Fruit fly (Drosophila melanogaster) whole organism, embryonic: ENCODE results near the gene LysRS.

ENCODE experiments used
- Ada2b ChIP-seq: fragments of 200-800 bp; sonication (Bioruptor generic); IDR thresholded peaks from 2 replicates; pipeline ENCODE4 v1.3.6; 2022; ENCODE audit warnings: missing biosample characterization, missing genetic modification characterization
- Asciz ChIP-seq: fragments of 200-800 bp; sonication (Bioruptor generic); optimal IDR thresholded peaks from 2 replicates; lab custom pipeline; 2017; ENCODE audit warnings: missing biosample characterization, mild to moderate bottlenecking, missing genetic modification characterization, missing genetic modification reagents
- Blimp-1 ChIP-seq: fragments of 200-800 bp; sonication (Bioruptor generic); optimal IDR thresholded peaks from 3 replicates; lab custom pipeline; 2018; ENCODE audit warnings: missing biosample characterization, missing genetic modification characterization, mild to moderate bottlenecking, moderate library complexity, missing genetic modification reagents
- CG10209 ChIP-seq: fragments of 200-800 bp; sonication (Bioruptor generic); optimal IDR thresholded peaks from 3 replicates; lab custom pipeline; 2017; ENCODE audit warnings: missing biosample characterization, mild to moderate bottlenecking, missing genetic modification characterization, missing genetic modification reagents
- CG12236 ChIP-seq: fragments of 200-800 bp; sonication (Bioruptor generic); optimal IDR thresholded peaks from 2 replicates; lab custom pipeline; 2016; ENCODE audit warnings: missing biosample characterization, missing genetic modification characterization
- CG12769 ChIP-seq: fragments of 200-800 bp; sonication (Bioruptor generic); optimal IDR thresholded peaks from 2 replicates; lab custom pipeline; 2019; ENCODE audit warnings: missing biosample characterization, mild to moderate bottlenecking, missing genetic modification characterization, moderate library complexity
- CG13296 ChIP-seq: fragments of 200-800 bp; sonication (Bioruptor generic); optimal IDR thresholded peaks from 3 replicates; lab custom pipeline; 2018; ENCODE audit warnings: missing biosample characterization, mild to moderate bottlenecking, missing genetic modification characterization
- CG15696 ChIP-seq: fragments of 200-800 bp; sonication (Bioruptor generic); optimal IDR thresholded peaks from 2 replicates; lab custom pipeline; 2019; ENCODE audit warnings: missing biosample characterization, mild to moderate bottlenecking, missing genetic modification characterization, moderate library complexity
- CG17359 ChIP-seq: fragments of 200-800 bp; sonication (Bioruptor generic); optimal IDR thresholded peaks from 3 replicates; lab custom pipeline; 2018; ENCODE audit warnings: missing biosample characterization, mild to moderate bottlenecking, missing genetic modification characterization, moderate library complexity
- CG18262 ChIP-seq: fragments of 200-800 bp; optimal IDR thresholded peaks from 3 replicates; lab custom pipeline; 2019; ENCODE audit warnings: missing biosample characterization, mild to moderate bottlenecking, missing genetic modification characterization, moderate library complexity
- CG18619 ChIP-seq: fragments of 200-800 bp; sonication (Bioruptor generic); optimal IDR thresholded peaks from 3 replicates; lab custom pipeline; 2017; ENCODE audit warnings: missing biosample characterization, mild to moderate bottlenecking, missing genetic modification characterization
- CG34376 ChIP-seq: fragments of 200-800 bp; sonication (Bioruptor generic); optimal IDR thresholded peaks from 2 replicates; lab custom pipeline; 2018; ENCODE audit warnings: missing biosample characterization, mild to moderate bottlenecking, missing genetic modification characterization
- CG4282 ChIP-seq: fragments of 200-800 bp; sonication (Bioruptor generic); optimal IDR thresholded peaks from 2 replicates; lab custom pipeline; 2016; ENCODE audit warnings: missing biosample characterization, missing genetic modification characterization
- CG6765 ChIP-seq: fragments of 200-800 bp; sonication (Bioruptor generic); optimal IDR thresholded peaks from 3 replicates; lab custom pipeline; 2017; ENCODE audit warnings: missing biosample characterization, mild to moderate bottlenecking, missing genetic modification characterization
- CG7745 ChIP-seq: fragments of 200-800 bp; sonication (Bioruptor generic); optimal IDR thresholded peaks from 2 replicates; lab custom pipeline; 2018; ENCODE audit warnings: missing biosample characterization, mild to moderate bottlenecking, missing genetic modification characterization, moderate library complexity
- CG7786 ChIP-seq: fragments of 200-800 bp; sonication (Bioruptor generic); optimal IDR thresholded peaks from 2 replicates; lab custom pipeline; 2016; ENCODE audit warnings: missing biosample characterization, missing genetic modification characterization
- CG9215 ChIP-seq: fragments of 200-800 bp; sonication (Bioruptor generic); IDR thresholded peaks from 2 replicates; pipeline ENCODE4 v1.3.6; 2022; ENCODE audit warnings: missing biosample characterization, missing genetic modification characterization
- CTCF ChIP-seq: fragments of 200-800 bp; sonication (Bioruptor generic); optimal IDR thresholded peaks from 2 replicates; lab custom pipeline; 2017; ENCODE audit warnings: missing biosample characterization, mild to moderate bottlenecking, missing genetic modification characterization, moderate library complexity
- D19A ChIP-seq: fragments of 200-800 bp; optimal IDR thresholded peaks from 3 replicates; lab custom pipeline; 2019; ENCODE audit warnings: missing biosample characterization, mild to moderate bottlenecking, missing genetic modification characterization, moderate library complexity
- Dll ChIP-seq: fragments of 200-800 bp; sonication (Bioruptor generic); IDR thresholded peaks from 4 replicates; pipeline ENCODE4 v1.3.6; 2022; ENCODE audit warnings: missing biosample characterization, missing genetic modification characterization; ENCODE audit not compliant: partially characterized antibody
- Drgx ChIP-seq: fragments of 200-800 bp; sonication (Bioruptor generic); IDR thresholded peaks from 2 replicates; pipeline ENCODE4 v1.3.6; 2022; ENCODE audit warnings: missing biosample characterization, missing genetic modification characterization
- Hr39 ChIP-seq: fragments of >200 bp; optimal IDR thresholded peaks from 2 replicates; lab custom pipeline; 2017
- Med ChIP-seq: fragments of 200-800 bp; sonication (Bioruptor generic); peaks from one replicate; lab custom pipeline; 2016; ENCODE audit warnings: missing biosample characterization, missing genetic modification characterization, mild to moderate bottlenecking, inconsistent platforms, moderate library complexity
- Nf-YC ChIP-seq: fragments of 200-800 bp; optimal IDR thresholded peaks from 3 replicates; lab custom pipeline; 2019; ENCODE audit warnings: missing biosample characterization, mild to moderate bottlenecking, missing genetic modification characterization, moderate library complexity
- Oaz ChIP-seq: fragments of 200-800 bp; sonication (Bioruptor generic); IDR thresholded peaks from 2 replicates; pipeline ENCODE4 v1.3.6; 2022; ENCODE audit warnings: missing biosample characterization, missing genetic modification characterization
- Pdp1 ChIP-seq, 2 experiments: fragments of 200-800 bp; sonication (Bioruptor generic); optimal IDR thresholded peaks; 3 replicates each; lab custom pipeline; 2016; ENCODE audit warnings: missing biosample characterization in 2 of 2, missing genetic modification characterization in 2 of 2, mild to moderate bottlenecking in 1 of 2, moderate library complexity in 1 of 2
- Rfx ChIP-seq: fragments of 200-800 bp; sonication (Bioruptor generic); IDR thresholded peaks from 2 replicates; pipeline ENCODE4 v1.3.6; 2022; ENCODE audit warnings: missing biosample characterization, missing genetic modification characterization
- TFAM ChIP-seq: fragments of 200-800 bp; sonication (Bioruptor generic); optimal IDR thresholded peaks from 2 replicates; lab custom pipeline; 2017; ENCODE audit warnings: missing biosample characterization, missing genetic modification characterization, inconsistent platforms
- Trl ChIP-seq, 3 experiments: fragments of >200 bp in 2 of 3; fragments of 200-800 bp in 1 of 3; sonication (Bioruptor generic) in 1 of 3; optimal IDR thresholded peaks; 2 replicates in 1 of 3; 3 replicates in 2 of 3; lab custom pipeline; 2016 to 2017; ENCODE audit warnings: missing biosample characterization in 1 of 3, missing genetic modification characterization in 1 of 3
- Xrp1 ChIP-seq: fragments of 200-800 bp; sonication (Bioruptor generic); IDR thresholded peaks from 2 replicates; pipeline ENCODE4 v1.3.6; 2022; ENCODE audit warnings: missing biosample characterization, missing genetic modification characterization
- YL-1 ChIP-seq: fragments of 200-800 bp; sonication (Bioruptor generic); optimal IDR thresholded peaks from 3 replicates; lab custom pipeline; 2017; ENCODE audit warnings: missing biosample characterization, mild to moderate bottlenecking, missing genetic modification characterization
- bigmax ChIP-seq: fragments of 200-800 bp; sonication (Bioruptor generic); optimal IDR thresholded peaks from 2 replicates; lab custom pipeline; 2018; ENCODE audit warnings: missing biosample characterization, mild to moderate bottlenecking, missing genetic modification characterization
- chinmo ChIP-seq: fragments of 200-800 bp; sonication (Bioruptor generic); IDR thresholded peaks from 4 replicates; pipeline ENCODE4 v1.3.6; 2022; ENCODE audit warnings: missing biosample characterization, missing genetic modification characterization; ENCODE audit not compliant: partially characterized antibody
- corto ChIP-seq: fragments of 200-800 bp; sonication (Bioruptor generic); optimal IDR thresholded peaks from 2 replicates; lab custom pipeline; 2016; ENCODE audit warnings: missing biosample characterization, mild to moderate bottlenecking, missing genetic modification characterization, moderate library complexity
- croc ChIP-seq: fragments of 200-800 bp; sonication (Bioruptor generic); conservative IDR thresholded peaks from 3 replicates; pipeline ENCODE4 v1.3.6; 2022; ENCODE audit warnings: missing biosample characterization, missing genetic modification characterization
- crol ChIP-seq: fragments of 200-800 bp; sonication (Bioruptor generic); IDR thresholded peaks from 2 replicates; pipeline ENCODE4 v1.3.6; 2022; ENCODE audit warnings: missing biosample characterization, missing genetic modification characterization
- grau ChIP-seq: fragments of 200-800 bp; optimal IDR thresholded peaks from 3 replicates; lab custom pipeline; 2019; ENCODE audit warnings: missing biosample characterization, mild to moderate bottlenecking, missing genetic modification characterization, moderate library complexity
- gsb-n ChIP-seq: fragments of 200-800 bp; sonication (Bioruptor generic); optimal IDR thresholded peaks from 3 replicates; lab custom pipeline; 2018; ENCODE audit warnings: missing biosample characterization, mild to moderate bottlenecking, missing genetic modification characterization
- jumu ChIP-seq: fragments of 200-800 bp; sonication (Bioruptor generic); optimal IDR thresholded peaks from 3 replicates; lab custom pipeline; 2016; ENCODE audit warnings: missing biosample characterization, missing genetic modification characterization
- knrl ChIP-seq: fragments of 200-800 bp; sonication (Bioruptor generic); IDR thresholded peaks from 3 replicates; pipeline ENCODE4 v1.3.6; 2022; ENCODE audit warnings: missing biosample characterization, missing genetic modification characterization; ENCODE audit not compliant: partially characterized antibody
- lbe ChIP-seq: fragments of 200-800 bp; sonication (Bioruptor generic); optimal IDR thresholded peaks from 2 replicates; lab custom pipeline; 2016; ENCODE audit warnings: missing biosample characterization, mild to moderate bottlenecking, missing genetic modification characterization
- maf-S ChIP-seq: fragments of 200-800 bp; sonication (Bioruptor generic); optimal IDR thresholded peaks from 2 replicates; lab custom pipeline; 2016; ENCODE audit warnings: missing biosample characterization, missing genetic modification characterization
- mirr ChIP-seq: fragments of 200-800 bp; sonication (Bioruptor generic); optimal IDR thresholded peaks from 3 replicates; lab custom pipeline; 2018; ENCODE audit warnings: missing biosample characterization, mild to moderate bottlenecking, missing genetic modification characterization
- ro ChIP-seq: fragments of 200-800 bp; sonication (Bioruptor generic); IDR thresholded peaks from 2 replicates; pipeline ENCODE4 v1.3.6; 2022; ENCODE audit warnings: missing biosample characterization, missing genetic modification characterization
- sens ChIP-seq: fragments of 200-800 bp; sonication (Bioruptor generic); peaks from one replicate; lab custom pipeline; 2016; ENCODE audit warnings: missing biosample characterization, missing genetic modification characterization
- sr ChIP-seq: fragments of 200-800 bp; sonication (Bioruptor generic); IDR thresholded peaks from 3 replicates; pipeline ENCODE4 v1.3.6; 2022; ENCODE audit warnings: missing biosample characterization, missing genetic modification characterization
- tx ChIP-seq: fragments of 200-800 bp; sonication (Bioruptor generic); optimal IDR thresholded peaks from 2 replicates; lab custom pipeline; 2016; ENCODE audit warnings: missing biosample characterization, missing genetic modification characterization
- vnd ChIP-seq: fragments of 200-800 bp; sonication (Bioruptor generic); IDR thresholded peaks from 3 replicates; pipeline ENCODE4 v1.3.6; 2022; ENCODE audit warnings: missing biosample characterization, missing genetic modification characterization; ENCODE audit not compliant: partially characterized antibody
- zfh1 ChIP-seq: fragments of 200-800 bp; sonication (Bioruptor generic); IDR thresholded peaks from 3 replicates; pipeline ENCODE4 v1.3.6; 2022; ENCODE audit warnings: missing biosample characterization, missing genetic modification characterization

Gene LysRS

dm6 chrX:9576504-9577337, 32.0 kb downstream of the LysRS start (continued):
- TF ChIP-seq bigmax (GFP tag; lab: Kevin White, UChicago) (peak; percentile 39), Ada2b (GFP tag; lab: Robert Waterston, UW) (no peak), CG7745 (no peak), CG7786 (no peak), lbe (GFP tag; lab: Kevin White, UChicago) (peak; percentile 24), CG13296 (GFP tag; lab: Kevin White, UChicago) (no peak), D19A (tag; lab: Kevin White, UChicago) (no peak), chinmo (GFP tag; lab: Robert Waterston, UW) (0 out of 4 replicates have a peak, but pooled peaks have one; percentile 27), zfh1 (GFP tag; lab: Robert Waterston, UW) (0 out of 3 replicates have a peak, but pooled peaks have one; percentile 28), CG12236 (GFP tag; lab: Kevin White, UChicago) (no peak), vnd (GFP tag; lab: Robert Waterston, UW) (no peak), CTCF (GFP tag; lab: Kevin White, UChicago) (no peak), CG17359 (tag; lab: Kevin White, UChicago) (no peak), Dll (GFP tag; lab: Robert Waterston, UW) (no peak), sens (peak; percentile 59), Drgx (no peak), Xrp1 (GFP tag; lab: Robert Waterston, UW) (no peak), ro (no peak), grau (tag; lab: Kevin White, UChicago) (no peak), CG34376 (peak; percentile 88), Nf-YC (no peak), jumu (GFP tag; lab: Kevin White, UChicago) (no peak), knrl (no peak), maf-S (GFP tag; lab: Kevin White, UChicago) (no peak), CG4282 (GFP tag; lab: Kevin White, UChicago) (no peak), Trl (optimal IDR thresholded peaks at IDR 0.05; lab: Kevin White, UChicago) (no peak), Trl (GFP tag; optimal IDR thresholded peaks at IDR 0.05; lab: Kevin White, UChicago) (no peak), Hr39 (lab: Kevin White, UChicago) (no peak), Pdp1 (GFP tag; optimal IDR thresholded peaks at IDR 0.05; lab: Kevin White, UChicago) (no peak), tx (no peak), CG18619 (GFP tag; lab: Kevin White, UChicago) (no peak), Asciz (no peak), gsb-n (tag; lab: Kevin White, UChicago) (no peak), Med (GFP tag; lab: Kevin White, UChicago) (peak; percentile 77), croc (GFP tag; lab: Robert Waterston, UW) (no peak), Rfx (GFP tag; lab: Robert Waterston, UW) (no peak), Blimp-1 (GFP tag; lab: Kevin White, UChicago) (peak; percentile 75), CG9215 (GFP tag; lab: Robert Waterston, UW) (no peak), Oaz (no peak), corto (no peak), YL-1 (no peak), CG12769 (no peak), TFAM (GFP tag; lab: Kevin White, UChicago) (no peak), CG18262 (no peak), crol (GFP tag; lab: Robert Waterston, UW) (peak; percentile 44; the same call in 1 of the 2 replicates), CG10209 (GFP tag; lab: Kevin White, UChicago) (no peak), CG6765 (GFP tag; lab: Kevin White, UChicago) (no peak), mirr (peak; percentile 67), sr (GFP tag; lab: Robert Waterston, UW) (0 out of 3 replicates have a peak, but pooled peaks have one; percentile 11), CG15696 (tag; lab: Kevin White, UChicago) (no peak)
